Worm (Caenorhabditis elegans): ENCODE results near the gene fbxb-35.

fbxb-35 gene

DNA sequence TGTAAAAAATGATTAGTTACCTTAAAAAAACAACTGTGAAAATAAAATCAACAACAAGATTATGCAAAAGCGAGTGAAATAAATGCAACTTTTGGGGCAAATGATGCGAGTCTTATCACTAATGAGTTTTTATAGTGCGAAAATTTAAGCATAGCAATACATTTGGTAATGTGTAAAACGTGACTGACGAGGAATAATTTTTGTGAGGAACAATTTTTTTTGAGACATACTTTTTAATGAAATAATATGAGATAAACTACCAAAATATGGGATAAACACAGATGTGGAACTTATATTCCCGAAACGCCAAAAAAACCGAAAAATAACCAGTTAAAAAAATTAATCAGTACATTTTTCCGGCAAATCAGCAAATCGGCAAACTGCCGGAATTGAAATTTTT, 29.0 kb downstream of the fbxb-35 start, which contains the start of gene F07E5.9:
Gene F07E5.9, minus strand, starts transcription at position 101 of the 400 bp plus-strand sequence.
- TF ChIP-seq dmd-4 (tag; optimal IDR thresholded peaks at IDR 0.05), result no peak
- no peak for TF ChIP-seq nhr-129 (tag; optimal IDR thresholded peaks at IDR 0.05)
- no peak for TF ChIP-seq lsy-2 (tag; optimal IDR thresholded peaks at IDR 0.05)
- TF ChIP-seq nhr-11 (tag; optimal IDR thresholded peaks at IDR 0.05), result no peak
- TF ChIP-seq skn-1 (tag; optimal IDR thresholded peaks at IDR 0.05), result no peak
- no peak for TF ChIP-seq egl-27 (tag; optimal IDR thresholded peaks at IDR 0.05)
- no peak for TF ChIP-seq F13H6.1 (tag; optimal IDR thresholded peaks at IDR 0.05)
- TF ChIP-seq elt-3 (tag; optimal IDR thresholded peaks at IDR 0.05), result no peak
- TF ChIP-seq nhr-25 (tag; optimal IDR thresholded peaks at IDR 0.05), result no peak
- no peak for TF ChIP-seq ztf-4 (tag; optimal IDR thresholded peaks at IDR 0.05)
- no peak for TF ChIP-seq sma-9 (GFP tag; optimal IDR thresholded peaks at IDR 0.05)
- TF ChIP-seq sma-9 (tag; optimal IDR thresholded peaks at IDR 0.05), result no peak
- no peak for TF ChIP-seq ceh-16 (tag; optimal IDR thresholded peaks at IDR 0.05)
- TF ChIP-seq nhr-21 (tag; optimal IDR thresholded peaks at IDR 0.05), result no peak
- no peak for TF ChIP-seq unc-62 (GFP tag; optimal IDR thresholded peaks at IDR 0.05)
- no peak for TF ChIP-seq lin-11 (tag; optimal IDR thresholded peaks at IDR 0.05)

DNA sequence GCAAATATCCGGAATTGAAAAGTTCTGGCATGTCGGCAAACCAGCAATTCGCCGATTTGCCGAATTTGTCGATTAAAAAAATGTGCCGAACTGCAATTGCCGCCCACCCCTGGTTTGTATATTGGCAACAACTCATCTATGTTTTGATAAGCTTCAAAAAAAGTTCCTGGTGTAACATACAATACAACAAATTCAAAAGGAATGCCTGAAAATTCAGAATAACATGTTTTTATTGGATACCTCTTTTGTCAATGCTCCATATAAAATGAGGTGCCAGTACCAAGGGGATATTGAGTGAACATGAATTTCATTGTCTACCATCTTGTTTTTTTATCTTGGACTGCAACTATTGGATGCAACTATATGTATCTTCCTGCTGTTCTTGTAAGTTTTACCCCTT, 29.8 kb downstream of the fbxb-35 start, which contains the start of gene T16A1.4:
Gene T16A1.4, plus strand, starts transcription at position 301 of the 400 bp plus-strand sequence.
- TF ChIP-seq zag-1 (tag; optimal IDR thresholded peaks at IDR 0.05), result no peak
- no peak for TF ChIP-seq mab-5 (tag; optimal IDR thresholded peaks at IDR 0.05)
- no peak for TF ChIP-seq nhr-6 (tag; optimal IDR thresholded peaks at IDR 0.05)
- TF ChIP-seq nhr-11 (tag; optimal IDR thresholded peaks at IDR 0.05), result no peak
- TF ChIP-seq nhr-77 (tag; optimal IDR thresholded peaks at IDR 0.05), result no peak
- no peak for TF ChIP-seq nhr-237 (tag; optimal IDR thresholded peaks at IDR 0.05)
- TF ChIP-seq nhr-25 (tag; optimal IDR thresholded peaks at IDR 0.05), result no peak
- TF ChIP-seq ztf-4 (tag; optimal IDR thresholded peaks at IDR 0.05), result no peak
- no peak for TF ChIP-seq mdl-1 (tag; optimal IDR thresholded peaks at IDR 0.05)
- TF ChIP-seq sma-9 (GFP tag; optimal IDR thresholded peaks at IDR 0.05), result no peak
- no peak for TF ChIP-seq sma-9 (tag; optimal IDR thresholded peaks at IDR 0.05)
- TF ChIP-seq unc-39 (tag; optimal IDR thresholded peaks at IDR 0.05), result no peak
- no peak for TF ChIP-seq egl-27 (tag; optimal IDR thresholded peaks at IDR 0.05)

DNA sequence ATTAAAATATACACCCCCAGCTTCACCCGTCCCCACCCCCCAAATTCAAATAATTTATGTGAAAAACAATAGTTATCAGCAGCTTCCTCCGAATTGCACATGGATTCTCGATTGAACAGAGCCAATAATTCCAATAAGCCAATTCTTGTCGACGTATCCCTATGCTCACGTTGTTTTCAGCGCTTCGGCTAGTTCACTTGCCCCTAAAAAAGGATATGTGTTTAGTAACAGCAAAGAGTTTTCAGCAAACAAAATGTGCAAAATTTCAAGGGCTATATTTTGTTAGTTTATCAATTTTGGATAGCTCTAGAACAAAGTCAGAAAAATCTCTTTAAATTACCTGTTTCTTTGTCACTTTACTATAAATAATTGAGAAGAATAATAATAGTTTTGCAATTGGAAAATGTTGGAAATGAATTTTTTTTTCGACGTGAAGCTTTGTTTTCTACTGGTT, 32.3 kb downstream of the fbxb-35 start, which contains the start of the genes T16A1.5 and fbxc-49:
Gene T16A1.5, minus strand, starts transcription at position 101 of the 454 bp plus-strand sequence.
Gene fbxc-49, plus strand, starts transcription at position 404 of the 454 bp plus-strand sequence.
- TF ChIP-seq Y55F3AM.14 (GFP tag; optimal IDR thresholded peaks at IDR 0.05) (no peak), ztf-11 (tag; optimal IDR thresholded peaks at IDR 0.05) (no peak), ceh-16 (tag; optimal IDR thresholded peaks at IDR 0.05) (no peak), sma-3 (GFP tag; optimal IDR thresholded peaks at IDR 0.05) (no peak), peb-1 (tag; optimal IDR thresholded peaks at IDR 0.05) (no peak), unc-55 (GFP tag; optimal IDR thresholded peaks at IDR 0.05) (no peak), snpc-4 (tag; optimal IDR thresholded peaks at IDR 0.05) (no peak), nhr-25 (tag; optimal IDR thresholded peaks at IDR 0.05) (no peak), skn-1 (tag; optimal IDR thresholded peaks at IDR 0.05) (no peak), F13H6.1 (tag; optimal IDR thresholded peaks at IDR 0.05) (no peak), lin-11 (tag; optimal IDR thresholded peaks at IDR 0.05) (no peak), aly-2 (tag; optimal IDR thresholded peaks at IDR 0.05) (no peak), ama-1 (optimal IDR thresholded peaks at IDR 0.05) (no peak), crh-2 (tag; optimal IDR thresholded peaks at IDR 0.05) (no peak), nhr-6 (tag; optimal IDR thresholded peaks at IDR 0.05) (no peak), alr-1 (tag; optimal IDR thresholded peaks at IDR 0.05) (no peak)

ce11 chrII:2087206-2087605, 35.7 kb downstream of the fbxb-35 start:
- no peak for TF ChIP-seq nhr-11 (tag; optimal IDR thresholded peaks at IDR 0.05)
- no peak for TF ChIP-seq unc-39 (tag; optimal IDR thresholded peaks at IDR 0.05)

DNA sequence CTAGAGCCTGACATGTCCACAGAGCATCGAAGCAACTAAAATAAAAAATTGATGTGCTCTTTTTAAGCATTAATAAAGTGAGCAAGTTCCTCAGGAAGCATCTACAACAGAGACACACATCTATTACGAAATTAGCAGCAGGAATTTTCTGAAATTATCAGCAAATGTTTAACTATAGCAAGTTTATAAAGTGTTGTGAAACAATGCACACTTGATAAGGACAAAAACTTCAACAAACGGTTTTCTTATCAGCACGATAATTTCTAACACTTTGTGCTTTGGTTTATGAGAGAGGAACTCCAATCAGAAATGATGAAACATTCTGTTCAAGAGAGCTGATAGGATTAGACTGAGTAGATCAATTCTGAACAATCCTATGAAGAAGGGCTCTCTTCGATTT, 39.1 kb downstream of the fbxb-35 start, which contains the start of gene trpl-5:
Gene trpl-5, minus strand, starts transcription at position 32 of the 400 bp plus-strand sequence.
- no peak for TF ChIP-seq ZK546.5 (tag; optimal IDR thresholded peaks at IDR 0.05)
- peak; percentile 94 for TF ChIP-seq fos-1 (tag; optimal IDR thresholded peaks at IDR 0.05)
- peak; percentile 22 for TF ChIP-seq gmeb-1 (tag; optimal IDR thresholded peaks at IDR 0.05)
